Worm (Caenorhabditis elegans): ENCODE results near the gene F28F5.4.

DNA sequence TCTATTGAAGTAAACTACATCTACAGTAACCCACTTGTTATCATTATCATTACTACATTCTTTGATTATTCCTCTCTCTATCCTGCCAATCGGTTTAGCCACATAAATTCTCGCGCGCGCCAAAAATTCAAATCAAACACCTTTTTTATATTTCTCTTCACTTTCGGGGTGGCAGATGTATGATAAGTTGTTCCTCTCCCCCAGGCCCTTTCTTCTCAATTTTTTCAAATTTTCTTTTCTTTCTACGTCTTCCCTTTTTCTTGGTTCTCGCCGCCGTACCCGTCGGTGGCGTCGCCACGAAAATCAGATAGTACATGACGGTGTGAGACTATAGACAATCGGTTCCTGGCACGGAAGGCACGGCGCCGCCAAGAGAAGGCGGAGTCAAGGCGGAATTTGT lies 18.9 kb downstream of the F28F5.4 start, which contains the start of gene R05H11.2:
- no peak for TF ChIP-seq W03F9.2 (tag; optimal IDR thresholded peaks at IDR 0.05)
- no peak for TF ChIP-seq him-1 (tag; optimal IDR thresholded peaks at IDR 0.05)

Measured in whole organism, L4/young adult.